Fruit fly (Drosophila melanogaster): ENCODE data around the gene CG8112.

CG8112 gene

DNA sequence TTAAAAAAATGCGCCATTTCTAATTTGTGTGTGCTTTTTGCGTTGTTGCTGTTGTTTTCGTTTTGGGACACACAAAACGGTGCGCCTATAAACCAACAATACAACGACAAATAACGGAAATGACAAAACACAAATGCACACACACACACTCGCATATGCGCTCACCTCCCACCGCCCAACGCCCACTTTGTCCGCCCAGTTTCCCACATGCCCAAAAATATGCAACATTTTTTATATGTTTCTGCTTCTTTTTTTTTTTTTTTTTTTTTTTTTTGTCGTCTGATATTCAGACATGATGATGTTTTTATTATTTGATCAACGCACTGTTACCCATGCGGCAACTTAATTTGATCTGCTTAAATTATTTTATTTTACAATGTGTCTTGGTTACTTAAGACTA lies 5.6 kb upstream of the CG8112 start:
- TF ChIP-seq h (optimal IDR thresholded peaks at IDR 0.05) (no peak), ttk (optimal IDR thresholded peaks at IDR 0.05) (no peak), insv (optimal IDR thresholded peaks at IDR 0.05) (no peak), psq (optimal IDR thresholded peaks at IDR 0.05) (no peak), Sin3A (optimal IDR thresholded peaks at IDR 0.05) (no peak), Myc (optimal IDR thresholded peaks at IDR 0.05) (no peak)

DNA sequence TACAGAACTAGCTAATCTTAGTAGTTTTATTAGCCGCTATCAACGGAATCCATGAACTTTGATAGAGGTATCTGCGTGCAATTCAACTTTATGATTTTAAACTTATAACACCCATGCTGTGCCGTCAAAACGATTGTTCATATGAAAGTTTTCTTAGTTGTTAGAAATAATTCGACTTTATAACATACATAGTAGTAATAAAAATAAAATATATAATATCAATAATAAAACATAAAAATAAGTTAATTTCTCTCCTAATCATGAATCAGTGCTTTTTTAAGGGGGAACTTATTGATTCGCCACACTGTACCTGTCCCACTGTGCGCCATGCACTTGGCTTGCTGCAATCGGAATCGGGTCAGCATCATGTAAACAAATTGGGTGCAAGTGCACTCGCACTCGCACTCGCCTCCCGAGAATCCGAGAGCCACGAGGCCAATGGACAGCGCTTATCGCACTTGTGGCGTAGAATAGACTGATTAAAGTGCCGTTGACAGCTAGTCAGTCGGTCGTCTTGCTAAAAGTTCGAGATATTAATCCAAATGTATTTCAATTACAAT lies 763 bp upstream of the CG8112 start:
- TF ChIP-seq ttk (optimal IDR thresholded peaks at IDR 0.05) (no peak), Sin3A (optimal IDR thresholded peaks at IDR 0.05) (no peak), Myc (optimal IDR thresholded peaks at IDR 0.05) (no peak), h (optimal IDR thresholded peaks at IDR 0.05) (no peak), psq (optimal IDR thresholded peaks at IDR 0.05) (no peak), insv (optimal IDR thresholded peaks at IDR 0.05) (no peak)

DNA sequence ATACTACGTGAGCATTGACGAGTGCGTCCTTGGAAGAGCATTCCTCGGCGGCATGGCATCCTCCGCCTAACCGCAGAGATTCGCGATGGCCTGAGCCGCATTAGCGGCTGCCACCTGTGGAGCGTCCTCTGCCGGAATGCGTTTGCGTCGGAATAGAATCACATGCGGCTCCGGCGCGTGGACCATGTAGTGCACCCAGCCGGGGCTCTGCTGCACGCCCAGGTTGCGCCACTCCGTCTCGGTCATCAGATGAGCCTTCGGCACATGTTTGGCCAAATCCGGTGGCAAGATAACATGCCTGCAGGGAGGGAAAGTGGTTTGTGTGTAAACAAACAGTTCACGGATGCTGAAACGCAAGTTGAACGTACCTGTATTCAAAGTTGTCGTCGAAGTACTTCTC lies 2.6 kb downstream of the CG8112 start:
- TF ChIP-seq Sin3A (optimal IDR thresholded peaks at IDR 0.05), result no peak
- TF ChIP-seq psq (optimal IDR thresholded peaks at IDR 0.05), result no peak
- TF ChIP-seq insv (optimal IDR thresholded peaks at IDR 0.05), result no peak
- TF ChIP-seq h (optimal IDR thresholded peaks at IDR 0.05), result no peak
- no peak for TF ChIP-seq Myc (optimal IDR thresholded peaks at IDR 0.05)
- TF ChIP-seq ttk (optimal IDR thresholded peaks at IDR 0.05), result no peak

DNA sequence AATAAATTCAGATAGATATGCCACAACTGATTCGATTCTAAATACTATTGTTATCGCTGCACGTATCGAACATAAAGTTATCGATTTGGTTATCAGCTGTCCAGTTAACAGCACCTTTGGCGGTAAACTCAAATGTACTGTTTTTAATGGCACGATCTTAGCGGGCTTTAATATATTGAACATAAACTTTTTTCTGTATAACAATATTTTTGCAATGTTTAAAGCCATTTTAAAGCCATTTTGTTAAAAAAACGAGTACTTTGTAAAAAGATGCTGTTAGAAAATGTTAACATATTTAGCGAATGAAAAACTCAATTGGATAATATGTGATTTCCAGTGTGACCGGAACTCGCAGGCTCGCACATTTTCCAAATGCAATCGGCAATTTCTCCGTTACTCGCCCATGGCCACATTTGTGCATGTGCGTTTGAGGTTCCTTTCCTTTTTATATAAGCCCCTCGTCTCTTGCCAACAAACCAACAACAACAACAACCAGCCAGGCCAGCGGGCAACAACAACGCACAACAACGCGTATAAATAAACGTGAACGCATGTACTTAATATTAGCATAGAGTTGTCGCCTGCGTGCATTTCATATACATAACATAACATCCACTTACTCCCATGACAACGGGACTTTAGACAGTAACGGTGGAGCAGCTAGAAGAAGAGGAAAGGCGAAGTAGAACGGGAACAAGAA lies 3.3 kb downstream of the CG8112 start, which contains the start of gene TMEM216:
Gene TMEM216, plus strand, starts transcription at position 393 of the 700 bp plus-strand sequence.
- TF ChIP-seq Sin3A (optimal IDR thresholded peaks at IDR 0.05) (no peak), Myc (optimal IDR thresholded peaks at IDR 0.05) (no peak)

DNA sequence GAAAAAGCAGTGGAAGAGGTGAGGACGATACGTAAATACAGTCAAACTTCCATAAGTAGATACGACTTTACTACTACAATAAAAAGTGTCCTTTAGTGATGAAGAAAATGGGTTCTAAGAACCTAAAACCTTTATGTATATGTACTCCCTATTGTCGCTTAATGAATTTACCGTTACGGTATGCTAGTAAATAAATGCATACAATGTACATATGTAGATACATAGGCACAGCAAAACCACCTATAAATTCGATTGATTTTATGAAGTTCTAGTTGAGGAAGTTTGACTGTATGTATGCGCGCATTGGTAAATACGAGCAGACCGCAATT lies 3.8 kb downstream of the CG8112 start:
- TF ChIP-seq insv (optimal IDR thresholded peaks at IDR 0.05) (no peak), ttk (optimal IDR thresholded peaks at IDR 0.05) (no peak), Sin3A (optimal IDR thresholded peaks at IDR 0.05) (no peak), Myc (optimal IDR thresholded peaks at IDR 0.05) (no peak), h (optimal IDR thresholded peaks at IDR 0.05) (no peak), psq (optimal IDR thresholded peaks at IDR 0.05) (no peak)

DNA sequence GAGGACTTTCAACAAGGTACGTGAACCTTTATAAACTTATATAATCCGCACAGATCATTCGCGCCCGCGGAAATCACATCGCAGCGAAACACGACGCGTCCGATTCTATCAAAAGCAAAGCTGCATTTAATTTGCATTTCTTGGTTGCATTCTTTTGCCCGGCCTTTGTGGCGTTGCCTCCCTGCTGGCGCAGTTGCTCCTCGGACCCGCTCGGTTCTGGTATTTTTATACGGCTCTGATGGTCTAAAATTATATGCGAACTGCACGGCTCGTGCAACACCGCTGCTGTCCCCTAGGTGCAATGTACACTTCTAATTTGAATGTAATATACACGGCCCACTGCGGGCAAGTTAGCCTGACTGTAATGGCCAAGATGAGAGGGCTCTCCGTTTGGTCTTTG lies 5.6 kb downstream of the CG8112 start, which contains the start of gene Cks85A:
Gene Cks85A, minus strand, starts transcription at position 101 of the 400 bp plus-strand sequence.
- TF ChIP-seq Sin3A (optimal IDR thresholded peaks at IDR 0.05) (no peak), h (optimal IDR thresholded peaks at IDR 0.05) (no peak), Myc (optimal IDR thresholded peaks at IDR 0.05) (no peak), psq (optimal IDR thresholded peaks at IDR 0.05) (no peak)

DNA sequence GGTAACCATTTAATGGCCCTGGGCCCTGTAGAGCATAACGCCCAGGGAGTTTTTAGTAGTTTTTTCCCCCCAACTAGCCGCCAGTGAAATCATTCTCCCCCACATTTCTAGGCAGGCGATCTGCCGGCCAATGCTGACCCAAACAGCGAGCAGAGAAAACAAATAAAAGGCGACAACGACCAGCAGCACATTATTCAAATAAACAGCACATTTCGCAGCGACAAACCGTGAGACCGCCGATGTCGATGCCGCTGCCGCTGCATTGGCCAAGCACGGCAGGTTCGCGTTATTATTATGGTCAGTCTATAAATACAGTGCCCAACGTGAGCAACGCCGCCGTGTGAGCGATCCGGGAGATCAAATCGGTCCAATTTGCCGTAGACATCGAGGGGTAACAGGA lies 6.2 kb downstream of the CG8112 start, which contains the start of gene CG11760:
Gene CG11760, plus strand, starts transcription at position 301 of the 400 bp plus-strand sequence.
- TF ChIP-seq psq (optimal IDR thresholded peaks at IDR 0.05), result no peak
- no peak for TF ChIP-seq h (optimal IDR thresholded peaks at IDR 0.05)
- TF ChIP-seq Sin3A (optimal IDR thresholded peaks at IDR 0.05), result no peak
- no peak for TF ChIP-seq ttk (optimal IDR thresholded peaks at IDR 0.05)
- no peak for TF ChIP-seq Myc (optimal IDR thresholded peaks at IDR 0.05)
- no peak for TF ChIP-seq insv (optimal IDR thresholded peaks at IDR 0.05)

DNA sequence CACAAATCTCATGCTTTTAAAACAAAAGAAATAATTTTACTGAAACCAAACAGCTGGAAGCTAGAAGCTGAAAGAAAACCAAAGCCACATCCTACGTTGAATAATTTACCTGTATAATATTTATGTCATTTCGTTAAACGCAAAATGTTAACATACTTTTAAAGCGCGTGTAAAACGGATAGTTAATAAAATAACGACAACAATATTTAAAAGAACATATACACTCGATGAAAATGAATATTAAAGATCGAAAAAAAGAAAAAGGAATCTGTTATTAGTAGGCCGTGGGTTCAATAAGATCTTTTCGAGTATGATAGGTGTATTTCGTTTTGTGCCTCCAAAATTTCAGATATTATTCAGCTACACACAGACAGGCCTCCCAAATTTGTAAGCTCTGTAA lies 8.3 kb downstream of the CG8112 start, which contains the start of gene CG8136:
Gene CG8136, plus strand, starts transcription at position 301 of the 400 bp plus-strand sequence.
- TF ChIP-seq Sin3A (optimal IDR thresholded peaks at IDR 0.05), result no peak
- TF ChIP-seq psq (optimal IDR thresholded peaks at IDR 0.05), result no peak
- TF ChIP-seq Myc (optimal IDR thresholded peaks at IDR 0.05), result no peak
- no peak for TF ChIP-seq h (optimal IDR thresholded peaks at IDR 0.05)
- TF ChIP-seq insv (optimal IDR thresholded peaks at IDR 0.05), result no peak
- no peak for TF ChIP-seq ttk (optimal IDR thresholded peaks at IDR 0.05)

DNA sequence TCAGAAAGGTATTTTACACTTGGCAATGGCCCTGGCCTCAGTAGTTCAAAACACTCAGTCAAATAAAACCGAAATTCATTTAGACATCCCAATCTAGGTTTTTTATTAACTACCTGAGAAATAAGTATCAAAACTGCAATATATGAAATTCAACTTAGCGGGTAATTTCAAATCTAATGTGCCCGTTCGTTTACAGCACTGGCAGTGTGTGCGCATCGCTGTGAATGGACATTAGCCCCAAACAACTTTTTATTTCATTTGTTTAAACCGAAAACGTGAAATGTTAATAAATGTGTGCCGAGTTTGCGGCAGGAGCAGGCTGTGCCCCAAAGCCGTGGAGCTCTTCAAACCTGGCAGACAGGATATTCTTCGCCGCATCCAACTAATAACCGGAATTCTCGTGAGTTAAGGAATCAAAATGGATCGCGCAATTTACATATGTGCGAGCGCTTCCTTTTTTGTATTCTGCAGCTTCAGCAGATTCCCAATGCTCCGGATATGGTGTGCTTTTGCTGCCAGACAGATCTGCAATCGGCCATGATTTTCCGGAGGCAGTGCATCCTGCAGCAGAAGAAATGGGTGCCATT lies 10.3 kb downstream of the CG8112 start, which contains the start of gene nom:
Gene nom, plus strand, starts transcription at position 213 of the 587 bp plus-strand sequence.
- TF ChIP-seq psq (optimal IDR thresholded peaks at IDR 0.05) (no peak), Myc (optimal IDR thresholded peaks at IDR 0.05) (no peak), Sin3A (optimal IDR thresholded peaks at IDR 0.05) (no peak), ttk (optimal IDR thresholded peaks at IDR 0.05) (no peak), insv (optimal IDR thresholded peaks at IDR 0.05) (no peak), h (optimal IDR thresholded peaks at IDR 0.05) (no peak)

DNA sequence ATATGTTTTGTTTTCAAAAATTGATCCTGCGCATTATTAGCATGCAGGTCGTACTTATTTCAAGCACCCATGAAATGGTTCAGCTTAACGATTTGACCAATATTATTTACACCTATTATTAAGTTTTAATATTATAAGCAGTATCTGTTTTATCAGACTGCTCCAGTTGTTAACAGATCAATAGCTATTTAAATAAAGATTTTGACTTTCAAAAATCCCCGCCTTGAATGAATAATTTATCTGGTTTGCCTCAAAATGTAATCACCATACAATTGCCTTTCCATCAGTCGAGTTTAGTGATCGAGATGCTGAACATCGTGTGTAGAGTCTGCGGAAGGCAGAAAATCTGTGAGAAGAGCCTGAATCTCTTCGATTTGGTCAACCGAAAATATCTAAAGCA lies 12.4 kb downstream of the CG8112 start, which contains the start of gene ouib:
Gene ouib, plus strand, starts transcription at position 301 of the 400 bp plus-strand sequence.
- TF ChIP-seq Sin3A (optimal IDR thresholded peaks at IDR 0.05), result no peak
- no peak for TF ChIP-seq psq (optimal IDR thresholded peaks at IDR 0.05)
- TF ChIP-seq insv (optimal IDR thresholded peaks at IDR 0.05), result no peak
- TF ChIP-seq ttk (optimal IDR thresholded peaks at IDR 0.05), result no peak
- no peak for TF ChIP-seq Myc (optimal IDR thresholded peaks at IDR 0.05)
- no peak for TF ChIP-seq h (optimal IDR thresholded peaks at IDR 0.05)

DNA sequence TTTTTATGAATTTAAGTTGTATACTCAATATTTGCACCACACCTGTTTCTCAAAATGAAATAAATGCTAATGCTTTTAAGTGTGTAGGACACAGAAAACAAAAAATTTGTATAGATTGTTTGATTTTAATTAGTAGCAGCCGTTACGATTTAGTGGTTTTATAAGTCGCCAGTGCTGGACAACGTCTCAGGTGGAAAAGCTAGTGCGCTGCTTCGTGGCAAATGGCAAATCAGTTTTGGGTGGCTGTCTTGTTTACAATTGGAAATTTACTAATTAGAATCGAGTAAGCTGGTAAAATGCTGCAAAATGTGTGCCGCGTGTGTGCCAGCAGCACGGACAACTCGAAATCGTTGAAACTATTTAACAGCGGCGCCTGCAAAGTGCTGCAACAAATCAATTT lies 13.9 kb downstream of the CG8112 start, which contains the start of gene CG8159:
Gene CG8159, plus strand, starts transcription at position 223 of the 400 bp plus-strand sequence.
- TF ChIP-seq ttk (optimal IDR thresholded peaks at IDR 0.05), result no peak
- TF ChIP-seq Myc (optimal IDR thresholded peaks at IDR 0.05), result no peak
- TF ChIP-seq psq (optimal IDR thresholded peaks at IDR 0.05), result no peak
- TF ChIP-seq Sin3A (optimal IDR thresholded peaks at IDR 0.05), result no peak
- no peak for TF ChIP-seq h (optimal IDR thresholded peaks at IDR 0.05)
- no peak for TF ChIP-seq insv (optimal IDR thresholded peaks at IDR 0.05)

DNA sequence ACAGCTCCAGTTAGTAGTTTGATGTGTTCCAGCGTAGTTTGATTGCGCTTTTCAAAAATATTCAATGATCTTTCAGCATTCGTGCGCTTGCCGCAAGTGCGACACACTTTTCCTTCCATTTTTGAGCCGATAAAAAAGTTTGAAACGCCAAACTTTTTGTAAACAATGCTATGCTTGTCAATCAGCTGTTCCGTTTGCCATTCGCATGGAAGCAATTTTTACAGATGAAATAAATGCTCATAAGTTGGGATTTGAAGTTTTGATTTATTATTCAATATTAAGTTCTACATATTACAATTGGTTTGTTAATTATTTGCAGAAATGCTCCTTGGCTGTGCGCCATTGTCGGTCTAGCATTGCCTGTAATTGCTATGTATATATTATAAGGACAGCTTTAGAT lies 16.8 kb downstream of the CG8112 start, which contains the start of gene ranshi:
Gene ranshi, minus strand, starts transcription at position 152 of the 400 bp plus-strand sequence.
- TF ChIP-seq insv (optimal IDR thresholded peaks at IDR 0.05) (no peak), ttk (optimal IDR thresholded peaks at IDR 0.05) (no peak), h (optimal IDR thresholded peaks at IDR 0.05) (no peak), psq (optimal IDR thresholded peaks at IDR 0.05) (no peak), Sin3A (optimal IDR thresholded peaks at IDR 0.05) (no peak), Myc (optimal IDR thresholded peaks at IDR 0.05) (no peak)

Data from Kc167 (cell line).